Fruit fly (Drosophila melanogaster) whole organism, prepupa: Measurements from ENCODE around the gene cac.

ENCODE experiments used
- Blimp-1 ChIP-seq: fragments of 200-800 bp; sonication (Bioruptor generic); optimal IDR thresholded peaks from 3 replicates; lab custom pipeline; 2017; ENCODE audit warnings: missing biosample characterization, missing genetic modification characterization, mild to moderate bottlenecking, moderate library complexity, missing genetic modification reagents
- CG10631 ChIP-seq: fragments of 200-800 bp; sonication (Bioruptor generic); optimal IDR thresholded peaks from 2 replicates; lab custom pipeline; 2016; ENCODE audit warnings: missing biosample characterization, missing genetic modification characterization
- CG11294 ChIP-seq: fragments of 200-800 bp; sonication (Bioruptor generic); IDR thresholded peaks from 2 replicates; pipeline ENCODE4 v1.3.6; 2022; ENCODE audit warnings: missing biosample characterization, missing genetic modification characterization
- CG15336 ChIP-seq: fragments of 200-800 bp; sonication (Bioruptor generic); IDR thresholded peaks from 2 replicates; pipeline ENCODE4 v1.3.6; 2022; ENCODE audit warnings: missing biosample characterization, missing genetic modification characterization
- CG16779 ChIP-seq: fragments of 200-800 bp; sonication (Bioruptor generic); optimal IDR thresholded peaks from 3 replicates; lab custom pipeline; 2017; ENCODE audit warnings: missing biosample characterization, mild to moderate bottlenecking, missing genetic modification characterization
- CG3032 ChIP-seq: fragments of 200-800 bp; optimal IDR thresholded peaks from 2 replicates; lab custom pipeline; 2019; ENCODE audit warnings: missing biosample characterization, mild to moderate bottlenecking, missing genetic modification characterization, moderate library complexity
- CG31627 ChIP-seq: fragments of 200-800 bp; sonication (Bioruptor generic); optimal IDR thresholded peaks from 3 replicates; lab custom pipeline; 2016; ENCODE audit warnings: missing biosample characterization, missing genetic modification characterization
- CG32006 ChIP-seq: fragments of 200-800 bp; sonication (Bioruptor generic); optimal IDR thresholded peaks from 3 replicates; lab custom pipeline; 2017; ENCODE audit warnings: missing biosample characterization, mild to moderate bottlenecking, missing genetic modification characterization
- CG34406 ChIP-seq: fragments of 200-800 bp; sonication (Bioruptor generic); optimal IDR thresholded peaks from 3 replicates; lab custom pipeline; 2016; ENCODE audit warnings: missing biosample characterization, missing genetic modification characterization
- CG3919 ChIP-seq: fragments of 200-800 bp; sonication (Bioruptor generic); optimal IDR thresholded peaks from 3 replicates; lab custom pipeline; 2016; ENCODE audit warnings: missing biosample characterization, missing genetic modification characterization
- CG4318 ChIP-seq: fragments of 200-800 bp; sonication (Bioruptor generic); optimal IDR thresholded peaks from 3 replicates; lab custom pipeline; 2017; ENCODE audit warnings: missing biosample characterization, mild to moderate bottlenecking, missing genetic modification characterization
- CG6163 ChIP-seq: fragments of 200-800 bp; sonication (Bioruptor generic); IDR thresholded peaks from 3 replicates; pipeline ENCODE4 v1.3.6; 2022; ENCODE audit warnings: missing biosample characterization, missing genetic modification characterization
- CG6276 ChIP-seq: fragments of 200-800 bp; sonication (Bioruptor generic); optimal IDR thresholded peaks from 2 replicates; lab custom pipeline; 2017; ENCODE audit warnings: missing biosample characterization, mild to moderate bottlenecking, missing genetic modification characterization
- CG7368 ChIP-seq: fragments of 200-800 bp; sonication (Bioruptor generic); optimal IDR thresholded peaks from 3 replicates; lab custom pipeline; 2016; ENCODE audit warnings: missing biosample characterization, missing genetic modification characterization
- CG8119 ChIP-seq: fragments of 200-800 bp; sonication (Bioruptor generic); IDR thresholded peaks from 3 replicates; pipeline ENCODE4 v1.3.6; 2022; ENCODE audit warnings: missing biosample characterization, missing genetic modification characterization
- CG8319 ChIP-seq: fragments of 200-800 bp; sonication (Bioruptor generic); optimal IDR thresholded peaks from 3 replicates; lab custom pipeline; 2016; ENCODE audit warnings: missing biosample characterization, missing genetic modification characterization
- CG8632 ChIP-seq: fragments of 200-800 bp; sonication (Bioruptor generic); optimal IDR thresholded peaks from 3 replicates; lab custom pipeline; 2016; ENCODE audit warnings: missing biosample characterization, missing genetic modification characterization
- Eip75B ChIP-seq: fragments of 200-800 bp; sonication (Bioruptor generic); optimal IDR thresholded peaks from 3 replicates; lab custom pipeline; 2016; ENCODE audit warnings: missing biosample characterization, missing genetic modification characterization
- Eip78C ChIP-seq: fragments of 200-800 bp; sonication (Bioruptor generic); peaks from one replicate; lab custom pipeline; 2016; ENCODE audit warnings: missing biosample characterization, missing genetic modification characterization
- Eip93F ChIP-seq: fragments of 200-800 bp; sonication (Bioruptor generic); optimal IDR thresholded peaks from 2 replicates; lab custom pipeline; 2016; ENCODE audit warnings: missing biosample characterization, mild to moderate bottlenecking, missing genetic modification characterization
- Ets21C ChIP-seq: fragments of 200-800 bp; sonication (Bioruptor generic); optimal IDR thresholded peaks from 3 replicates; lab custom pipeline; 2016; ENCODE audit warnings: missing biosample characterization, missing genetic modification characterization
- Gug ChIP-seq: fragments of 200-800 bp; sonication (Bioruptor generic); IDR thresholded peaks from 2 replicates; pipeline ENCODE4 v1.3.6; 2022; ENCODE audit warnings: missing biosample characterization, missing genetic modification characterization
- Hr38 ChIP-seq: sonication (Bioruptor generic); optimal IDR thresholded peaks from 2 replicates; lab custom pipeline; 2016; ENCODE audit warnings: missing biosample characterization, missing genetic modification characterization
- Hr39 ChIP-seq: fragments of 200-800 bp; sonication (Bioruptor generic); optimal IDR thresholded peaks from 2 replicates; lab custom pipeline; 2016; ENCODE audit warnings: missing biosample characterization, missing genetic modification characterization
- Lpt ChIP-seq: fragments of 200-800 bp; sonication (Bioruptor generic); optimal IDR thresholded peaks from 3 replicates; lab custom pipeline; 2016; ENCODE audit warnings: missing biosample characterization, missing genetic modification characterization
- Smox ChIP-seq: fragments of 200-800 bp; sonication (Bioruptor generic); optimal IDR thresholded peaks from 3 replicates; lab custom pipeline; 2016; ENCODE audit warnings: missing biosample characterization, missing genetic modification characterization
- Sox102F ChIP-seq: fragments of 200-800 bp; sonication (Bioruptor generic); optimal IDR thresholded peaks from 2 replicates; lab custom pipeline; 2016; ENCODE audit warnings: missing biosample characterization, mild to moderate bottlenecking, missing genetic modification characterization
- Sox14 ChIP-seq: fragments of 200-800 bp; sonication (Bioruptor generic); optimal IDR thresholded peaks from 3 replicates; lab custom pipeline; 2016; ENCODE audit warnings: missing biosample characterization, missing genetic modification characterization
- Sox15 ChIP-seq: fragments of 200-800 bp; sonication (Bioruptor generic); optimal IDR thresholded peaks from 3 replicates; lab custom pipeline; 2016; ENCODE audit warnings: missing biosample characterization, missing genetic modification characterization
- achi ChIP-seq: fragments of 200-800 bp; sonication (Bioruptor generic); optimal IDR thresholded peaks from 3 replicates; lab custom pipeline; 2016; ENCODE audit warnings: missing biosample characterization, missing genetic modification characterization
- dac ChIP-seq: fragments of 200-800 bp; sonication (Bioruptor generic); optimal IDR thresholded peaks from 2 replicates; lab custom pipeline; 2017; ENCODE audit warnings: missing biosample characterization, mild to moderate bottlenecking, missing genetic modification characterization
- eg ChIP-seq: fragments of 200-800 bp; sonication (Bioruptor generic); IDR thresholded peaks from 3 replicates; pipeline ENCODE4 v1.3.6; 2022; ENCODE audit warnings: missing biosample characterization, missing genetic modification characterization
- esn ChIP-seq: fragments of 200-800 bp; sonication (Bioruptor generic); optimal IDR thresholded peaks from 2 replicates; lab custom pipeline; 2016; ENCODE audit warnings: missing biosample characterization, mild to moderate bottlenecking, missing genetic modification characterization, moderate library complexity
- fd59A ChIP-seq: fragments of 200-800 bp; sonication (Bioruptor generic); optimal IDR thresholded peaks from 2 replicates; lab custom pipeline; 2017; ENCODE audit warnings: missing biosample characterization, mild to moderate bottlenecking, missing genetic modification characterization, missing genetic modification reagents
- fd85E ChIP-seq: fragments of 200-800 bp; sonication (Bioruptor generic); optimal IDR thresholded peaks from 3 replicates; lab custom pipeline; 2016; ENCODE audit warnings: missing biosample characterization, missing genetic modification characterization
- fkh ChIP-seq: fragments of 200-800 bp; sonication (Bioruptor generic); optimal IDR thresholded peaks from 3 replicates; lab custom pipeline; 2017; ENCODE audit warnings: missing biosample characterization, mild to moderate bottlenecking, missing genetic modification characterization, moderate library complexity
- net ChIP-seq: fragments of 200-800 bp; sonication (Bioruptor generic); optimal IDR thresholded peaks from 3 replicates; lab custom pipeline; 2016; ENCODE audit warnings: missing biosample characterization, missing genetic modification characterization
- pdm3 ChIP-seq: fragments of 200-800 bp; sonication (Bioruptor generic); optimal IDR thresholded peaks from 3 replicates; lab custom pipeline; 2016; ENCODE audit warnings: missing biosample characterization, missing genetic modification characterization
- salr ChIP-seq, 2 experiments: fragments of 200-800 bp; sonication (Bioruptor generic); optimal IDR thresholded peaks; 3 replicates each; lab custom pipeline; 2016 to 2018; ENCODE audit warnings: missing biosample characterization in 2 of 2, missing genetic modification characterization in 2 of 2, mild to moderate bottlenecking in 1 of 2
- spab ChIP-seq: fragments of 200-800 bp; sonication (Bioruptor generic); optimal IDR thresholded peaks from 2 replicates; lab custom pipeline; 2017; ENCODE audit warnings: missing biosample characterization, mild to moderate bottlenecking, missing genetic modification characterization, missing genetic modification reagents
- ss ChIP-seq, 2 experiments: fragments of 200-800 bp; sonication (Bioruptor generic); optimal IDR thresholded peaks; 2 replicates in 1 of 2; 3 replicates in 1 of 2; lab custom pipeline; 2017 to 2018; ENCODE audit warnings: mild to moderate bottlenecking in 2 of 2, missing biosample characterization in 2 of 2, missing genetic modification characterization in 2 of 2, moderate library complexity in 1 of 2
- topi ChIP-seq: fragments of 200-800 bp; sonication (Bioruptor generic); optimal IDR thresholded peaks from 3 replicates; lab custom pipeline; 2016; ENCODE audit warnings: missing biosample characterization, missing genetic modification characterization
- vri ChIP-seq: fragments of 200-800 bp; sonication (Bioruptor generic); optimal IDR thresholded peaks from 3 replicates; lab custom pipeline; 2016; ENCODE audit warnings: missing biosample characterization, mild to moderate bottlenecking, missing genetic modification characterization

Gene cac

dm6 chrX:12003437-12004394 lies 18.8 kb upstream of the cac start, which contains the start of gene fw (continued):
- peak; percentile 57 for TF ChIP-seq Ets21C
- no peak for TF ChIP-seq CG11294
- TF ChIP-seq CG8632 (GFP tag; lab: Kevin White, UChicago): no peak
- TF ChIP-seq dac (GFP tag; lab: Kevin White, UChicago): peak; percentile 76
- TF ChIP-seq CG3032 (tag; lab: Kevin White, UChicago): peak; percentile 69
- TF ChIP-seq CG34406 (GFP tag; lab: Kevin White, UChicago): no peak
- TF ChIP-seq CG6276 (GFP tag; lab: Kevin White, UChicago): peak; percentile 77
- peak; percentile 83 for TF ChIP-seq Hr39 (GFP tag; lab: Kevin White, UChicago)
- no peak for TF ChIP-seq CG4318 (GFP tag; lab: Kevin White, UChicago)
- TF ChIP-seq vri (GFP tag; lab: Kevin White, UChicago): peak; percentile 82
- peak; percentile 86 for TF ChIP-seq Sox14 (GFP tag; lab: Kevin White, UChicago)
- TF ChIP-seq fd59A (GFP tag; lab: Kevin White, UChicago): no peak
- peak; percentile 81 for TF ChIP-seq topi (GFP tag; lab: Kevin White, UChicago)
- TF ChIP-seq CG15336 (GFP tag; lab: Robert Waterston, UW): peak; percentile 90
- no peak for TF ChIP-seq ss (GFP tag; optimal IDR thresholded peaks at IDR 0.05; lab: Kevin White, UChicago)

- TF ChIP-seq CG31627 (no peak), Blimp-1 (peak; percentile 85)
- TF ChIP-seq, all 60 proteins: peak for 1
These were observed 16.1 kb upstream of the cac start for dm6 chrX:12001005-12001404.

DNA sequence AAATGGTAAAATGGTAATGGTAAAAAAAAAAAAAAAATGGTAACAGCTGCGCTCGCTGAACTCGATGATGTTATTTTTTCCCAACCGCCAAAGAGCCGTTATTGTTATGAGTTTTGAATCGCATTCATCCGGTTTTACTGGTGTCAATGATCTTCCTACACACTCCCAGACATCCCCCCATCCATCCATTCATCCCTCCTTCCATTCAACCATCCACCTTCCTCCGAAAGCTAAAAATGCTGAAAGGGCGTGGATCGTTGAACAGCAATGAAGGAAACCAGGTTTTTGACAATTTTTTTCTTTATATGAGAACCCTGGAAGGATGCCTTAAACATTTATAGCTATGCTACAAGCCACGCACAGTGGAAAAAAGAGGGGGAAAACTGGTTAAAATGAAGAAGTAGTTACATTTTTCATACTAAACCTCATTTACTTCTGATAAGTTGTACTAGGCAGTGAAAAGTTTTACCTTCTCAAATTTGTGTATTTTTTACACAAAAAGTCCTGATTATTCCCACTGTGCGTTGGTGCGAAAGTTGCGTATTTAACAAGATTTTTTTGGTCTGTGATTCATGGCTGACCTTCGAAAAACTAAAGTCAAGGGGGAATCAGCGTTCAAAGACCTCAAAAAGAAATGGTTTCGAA lies 15.2 kb upstream of the cac start:
- TF ChIP-seq Smox (GFP tag; lab: Kevin White, UChicago): peak; percentile 44
- TF ChIP-seq Eip75B (GFP tag; lab: Kevin White, UChicago): peak; percentile 53
- no peak for TF ChIP-seq Eip93F (GFP tag; lab: Kevin White, UChicago)
- TF ChIP-seq Lpt (GFP tag; lab: Kevin White, UChicago): no peak
- TF ChIP-seq CG8319 (GFP tag; lab: Kevin White, UChicago): peak; percentile 37
- peak; percentile 92 for TF ChIP-seq Eip78C (GFP tag; lab: Kevin White, UChicago)
- TF ChIP-seq Blimp-1: no peak
- TF ChIP-seq CG6163: peak; percentile 69; the same call in 2 of the 3 replicates
- no peak for TF ChIP-seq Gug (GFP tag; lab: Robert Waterston, UW)
- no peak for TF ChIP-seq fkh (GFP tag; lab: Kevin White, UChicago)
- TF ChIP-seq pdm3 (GFP tag; lab: Kevin White, UChicago): peak; percentile 61
- no peak for TF ChIP-seq fd85E
- TF ChIP-seq spab (GFP tag; lab: Kevin White, UChicago): peak; percentile 49
- no peak for TF ChIP-seq Hr38 (GFP tag; lab: Kevin White, UChicago)
- TF ChIP-seq CG3919 (GFP tag; lab: Kevin White, UChicago): peak; percentile 64
- peak in 1 of 2 experiments; percentile 29 for TF ChIP-seq salr (GFP tag; optimal IDR thresholded peaks at IDR 0.05; lab: Kevin White, UChicago)
- no peak for TF ChIP-seq CG16779
- TF ChIP-seq Sox102F (GFP tag; lab: Kevin White, UChicago): peak; percentile 65
- peak; percentile 41 for TF ChIP-seq CG10631 (GFP tag; lab: Kevin White, UChicago)
- peak; percentile 58 for TF ChIP-seq CG7368
- TF ChIP-seq Sox14 (GFP tag; lab: Kevin White, UChicago): peak; percentile 45
- TF ChIP-seq topi (GFP tag; lab: Kevin White, UChicago): peak; percentile 64
- peak; percentile 3 to 74 for TF ChIP-seq ss (GFP tag; optimal IDR thresholded peaks at IDR 0.05; lab: Kevin White, UChicago)
- peak; percentile 62; the same call in 2 of the 3 replicates for TF ChIP-seq eg (GFP tag; lab: Robert Waterston, UW)
- TF ChIP-seq net (GFP tag; lab: Kevin White, UChicago): peak; percentile 65
- peak; percentile 60 for TF ChIP-seq CG3032 (tag; lab: Kevin White, UChicago)
- TF ChIP-seq esn (GFP tag; lab: Kevin White, UChicago): peak; percentile 61
- peak; percentile 46 for TF ChIP-seq CG15336 (GFP tag; lab: Robert Waterston, UW)
- TF ChIP-seq achi: peak; percentile 57
- peak; percentile 29 for TF ChIP-seq CG4318 (GFP tag; lab: Kevin White, UChicago)
- peak; percentile 45 for TF ChIP-seq CG32006 (GFP tag; lab: Kevin White, UChicago)
- TF ChIP-seq CG31627: peak; percentile 38
- TF ChIP-seq fd59A (GFP tag; lab: Kevin White, UChicago): peak; percentile 48
- TF ChIP-seq vri (GFP tag; lab: Kevin White, UChicago): peak; percentile 25
- TF ChIP-seq CG6276 (GFP tag; lab: Kevin White, UChicago): peak; percentile 37
- TF ChIP-seq CG8119 (GFP tag; lab: Robert Waterston, UW): peak; percentile 40; the same call in 2 of the 3 replicates
- TF ChIP-seq Sox15 (GFP tag; lab: Kevin White, UChicago): peak; percentile 41
